Worm (Caenorhabditis elegans): Measurements from ENCODE around the gene T21D12.12.

The T21D12.12 gene

ce11 chrIV:283347-283746 lies 17.1 kb downstream of the T21D12.12 start, which contains the start of gene best-19:
TSS of gene best-19 (plus strand) at chrIV:283647.
- TF ChIP-seq zip-8 (tag; optimal IDR thresholded peaks at IDR 0.05) (no peak), flh-1 (GFP tag; optimal IDR thresholded peaks at IDR 0.05) (no peak), hlh-1 (tag; optimal IDR thresholded peaks at IDR 0.05) (no peak), tbx-8 (GFP tag; optimal IDR thresholded peaks at IDR 0.05) (no peak), ceh-83 (GFP tag; optimal IDR thresholded peaks at IDR 0.05) (no peak), elt-3 (tag; optimal IDR thresholded peaks at IDR 0.05) (no peak), snpc-4 (tag; optimal IDR thresholded peaks at IDR 0.05) (no peak), unc-62 (GFP tag; optimal IDR thresholded peaks at IDR 0.05) (no peak), pha-4 (tag; optimal IDR thresholded peaks at IDR 0.05) (no peak), cnd-1 (tag; optimal IDR thresholded peaks at IDR 0.05) (no peak), ham-2 (GFP tag; optimal IDR thresholded peaks at IDR 0.05) (no peak), blmp-1 (tag; optimal IDR thresholded peaks at IDR 0.05) (no peak), nhr-76 (tag; optimal IDR thresholded peaks at IDR 0.05) (no peak), nhr-28 (tag; optimal IDR thresholded peaks at IDR 0.05) (no peak), ceh-39 (tag; optimal IDR thresholded peaks at IDR 0.05) (no peak), sptf-1 (tag; optimal IDR thresholded peaks at IDR 0.05) (no peak), mls-2 (tag; optimal IDR thresholded peaks at IDR 0.05) (no peak), drap-1 (GFP tag; optimal IDR thresholded peaks at IDR 0.05) (no peak), lsy-2 (tag; optimal IDR thresholded peaks at IDR 0.05) (no peak), ceh-43 (GFP tag; optimal IDR thresholded peaks at IDR 0.05) (no peak)

ce11 chrIV:288027-288426 lies 21.8 kb downstream of the T21D12.12 start, which contains the start of gene T21D12.14:
TSS of gene T21D12.14 (minus strand) at chrIV:288127.
- TF ChIP-seq blmp-1 (tag; optimal IDR thresholded peaks at IDR 0.05) (no peak), nhr-12 (tag; optimal IDR thresholded peaks at IDR 0.05) (no peak)

ce11 chrIV:290387-290786 lies 24.1 kb downstream of the T21D12.12 start:
- TF ChIP-seq mab-5 (tag; optimal IDR thresholded peaks at IDR 0.05): no peak
- TF ChIP-seq nhr-76 (tag; optimal IDR thresholded peaks at IDR 0.05): no peak
- TF ChIP-seq drap-1 (GFP tag; optimal IDR thresholded peaks at IDR 0.05): no peak
- no peak for TF ChIP-seq cnd-1 (tag; optimal IDR thresholded peaks at IDR 0.05)
- TF ChIP-seq tbx-8 (GFP tag; optimal IDR thresholded peaks at IDR 0.05): no peak
- no peak for TF ChIP-seq bed-3 (GFP tag; optimal IDR thresholded peaks at IDR 0.05)
- TF ChIP-seq nhr-237 (tag; optimal IDR thresholded peaks at IDR 0.05): no peak
- TF ChIP-seq unc-62 (GFP tag; optimal IDR thresholded peaks at IDR 0.05): no peak
- no peak for TF ChIP-seq mep-1 (tag; optimal IDR thresholded peaks at IDR 0.05)
- TF ChIP-seq ceh-83 (GFP tag; optimal IDR thresholded peaks at IDR 0.05): no peak
- TF ChIP-seq ceh-43 (GFP tag; optimal IDR thresholded peaks at IDR 0.05): no peak
- no peak for TF ChIP-seq hlh-1 (tag; optimal IDR thresholded peaks at IDR 0.05)
- no peak for TF ChIP-seq M03D4.4 (tag; optimal IDR thresholded peaks at IDR 0.05)
- TF ChIP-seq ham-2 (GFP tag; optimal IDR thresholded peaks at IDR 0.05): no peak

- TF ChIP-seq tbx-8 (GFP tag; optimal IDR thresholded peaks at IDR 0.05) (no peak), unc-39 (tag; optimal IDR thresholded peaks at IDR 0.05) (no peak), sptf-1 (tag; optimal IDR thresholded peaks at IDR 0.05) (no peak), ces-1 (GFP tag; optimal IDR thresholded peaks at IDR 0.05) (no peak), lin-32 (GFP tag; optimal IDR thresholded peaks at IDR 0.05) (no peak), nhr-2 (tag; optimal IDR thresholded peaks at IDR 0.05) (no peak), ceh-43 (GFP tag; optimal IDR thresholded peaks at IDR 0.05) (no peak), mls-2 (tag; optimal IDR thresholded peaks at IDR 0.05) (no peak), ceh-39 (tag; optimal IDR thresholded peaks at IDR 0.05) (no peak)
Measured at ce11 chrIV:291356-291755, 25.1 kb downstream of the T21D12.12 start, which contains the start of gene T21D12.7. TSS of gene T21D12.7 (minus strand) at chrIV:291456.

ce11 chrIV:291851-292367 lies 25.7 kb downstream of the T21D12.12 start:
- TF ChIP-seq nhr-237 (tag; optimal IDR thresholded peaks at IDR 0.05): no peak
- TF ChIP-seq cnd-1 (tag; optimal IDR thresholded peaks at IDR 0.05): no peak
- TF ChIP-seq M03D4.4 (tag; optimal IDR thresholded peaks at IDR 0.05): no peak
- TF ChIP-seq mep-1 (tag; optimal IDR thresholded peaks at IDR 0.05): no peak
- no peak for TF ChIP-seq hlh-1 (tag; optimal IDR thresholded peaks at IDR 0.05)
- no peak for TF ChIP-seq pha-4 (tag; optimal IDR thresholded peaks at IDR 0.05)
- no peak for TF ChIP-seq nhr-12 (tag; optimal IDR thresholded peaks at IDR 0.05)
- TF ChIP-seq flh-1 (GFP tag; optimal IDR thresholded peaks at IDR 0.05): no peak
- TF ChIP-seq blmp-1 (tag; optimal IDR thresholded peaks at IDR 0.05): no peak
- TF ChIP-seq ceh-43 (GFP tag; optimal IDR thresholded peaks at IDR 0.05): no peak
- no peak for TF ChIP-seq tbx-8 (GFP tag; optimal IDR thresholded peaks at IDR 0.05)
- no peak for TF ChIP-seq sptf-1 (tag; optimal IDR thresholded peaks at IDR 0.05)
- TF ChIP-seq ham-2 (GFP tag; optimal IDR thresholded peaks at IDR 0.05): no peak
- no peak for TF ChIP-seq lsy-2 (tag; optimal IDR thresholded peaks at IDR 0.05)
- no peak for TF ChIP-seq sem-2 (GFP tag; optimal IDR thresholded peaks at IDR 0.05)
- TF ChIP-seq nhr-76 (tag; optimal IDR thresholded peaks at IDR 0.05): no peak
- no peak for TF ChIP-seq lin-13 (tag; optimal IDR thresholded peaks at IDR 0.05)
- TF ChIP-seq ceh-39 (tag; optimal IDR thresholded peaks at IDR 0.05): no peak
- TF ChIP-seq unc-120 (tag; optimal IDR thresholded peaks at IDR 0.05; ENCODE audit: poor library complexity, severe bottlenecking): no peak
